Worm (Caenorhabditis elegans): ENCODE measurements around the gene arrd-14.

- TF ChIP-seq attf-3 (GFP tag; conservative IDR thresholded peaks at IDR 0.05), result no peak
- TF ChIP-seq repo-1 (tag; optimal IDR thresholded peaks at IDR 0.05), result no peak
- no peak for TF ChIP-seq snpc-4 (GFP tag; optimal IDR thresholded peaks at IDR 0.05)
- TF ChIP-seq snpc-4 (tag; optimal IDR thresholded peaks at IDR 0.05), result no peak
- no peak for TF ChIP-seq Y56A3A.18 (GFP tag; IDR thresholded peaks at IDR 0.05)
- TF ChIP-seq F49E8.2 (tag; optimal IDR thresholded peaks at IDR 0.05; ENCODE audit: insufficient read depth), result no peak
- no peak for TF ChIP-seq ets-4 (GFP tag; optimal IDR thresholded peaks at IDR 0.05)
- TF ChIP-seq mcd-1 (GFP tag; IDR thresholded peaks at IDR 0.05), result no peak
Observed at ce11 chrII:13739423-13739822, 12.7 kb upstream of the arrd-14 start.

Measured in whole organism, young adult.